Worm (Caenorhabditis elegans) whole organism, L4 larva: ENCODE results near the gene F11D11.6.

Experiments
- F10B5.3 ChIP-seq: sonication (generic microtip); optimal IDR thresholded peaks from 2 replicates; lab custom pipeline; 2016; ENCODE audit warnings: mild to moderate bottlenecking, missing genetic modification characterization, missing compliant biosample characterization
- T26A8.4 ChIP-seq: fragments of 200-800 bp; sonication (Bioruptor generic); IDR thresholded peaks from 2 replicates; pipeline ENCODE4 v1.3.6; 2022; ENCODE audit warnings: missing genetic modification characterization, missing compliant biosample characterization
- ama-1 ChIP-seq: fragments of 150-350 bp; optimal IDR thresholded peaks from 2 replicates; lab custom pipeline; 2014; ENCODE audit warnings: inconsistent platforms, mixed read lengths
- arid-1 ChIP-seq: fragments of 200-800 bp; sonication (Bioruptor generic); conservative IDR thresholded peaks from 2 replicates; pipeline ENCODE4 v1.3.6; 2022; ENCODE audit warnings: missing genetic modification reagents, missing genetic modification characterization, missing compliant biosample characterization
- nhr-77 ChIP-seq: fragments of 150-350 bp; optimal IDR thresholded peaks from 2 replicates; lab custom pipeline; 2014; ENCODE audit warnings: missing biosample characterization, missing genetic modification characterization
- pha-4 ChIP-seq, 2 experiments: fragments of 150-350 bp in 1 of 2; fragments of 200-800 bp in 1 of 2; sonication (Bioruptor generic) in 1 of 2; IDR thresholded peaks in 1 of 2; optimal IDR thresholded peaks in 1 of 2; 2 replicates each; pipeline versions ENCODE4 v1.3.6 to Lab custom; 2014 to 2022; ENCODE audit warnings: missing genetic modification characterization in 2 of 2, missing genetic modification reagents in 2 of 2, missing biosample characterization in 1 of 2, missing compliant biosample characterization in 1 of 2
- skn-1 ChIP-seq: fragments of 150-350 bp; optimal IDR thresholded peaks from 2 replicates; lab custom pipeline; 2014; ENCODE audit warnings: missing biosample characterization, missing genetic modification characterization
- unc-39 ChIP-seq: sonication (generic microtip); optimal IDR thresholded peaks from 2 replicates; lab custom pipeline; 2017; ENCODE audit warnings: missing biosample characterization, missing genetic modification characterization

DNA sequence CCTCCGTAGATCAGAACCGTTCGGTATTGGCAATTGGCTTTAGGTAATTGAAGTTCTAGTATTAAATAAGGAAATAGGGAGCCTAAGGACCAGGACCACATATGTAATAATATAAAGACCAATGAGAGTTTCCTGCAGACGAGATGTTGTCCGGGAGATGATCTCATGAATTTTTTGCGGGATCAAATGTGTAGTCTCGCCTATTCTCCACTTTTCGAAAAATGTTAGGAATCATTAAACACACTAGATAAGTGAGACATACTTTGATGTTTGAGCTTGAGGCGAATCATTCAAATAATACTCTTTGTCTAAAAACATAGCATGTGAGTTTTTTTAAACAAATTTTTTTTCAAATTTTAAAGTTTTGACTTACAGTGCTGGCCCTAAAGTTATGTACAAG, at the start of gene F11D11.6:
- no peak for TF ChIP-seq T26A8.4 (GFP tag; lab: Robert Waterston, UW)
- TF ChIP-seq ama-1 (lab: Kevin White, UChicago): no peak
- TF ChIP-seq pha-4 (GFP tag; IDR thresholded peaks at IDR 0.05; lab: Robert Waterston, UW): no peak
- TF ChIP-seq pha-4 (tag; optimal IDR thresholded peaks at IDR 0.05; lab: Kevin White, UChicago): no peak
- TF ChIP-seq nhr-77: no peak
- no peak for TF ChIP-seq skn-1 (tag; lab: Kevin White, UChicago)
- TF ChIP-seq arid-1: no peak
- TF ChIP-seq F10B5.3 (tag; lab: Kevin White, UChicago): no peak
- no peak for TF ChIP-seq unc-39 (tag; lab: Kevin White, UChicago)
